Fruit fly (Drosophila melanogaster) whole organism, embryonic: ENCODE data around the gene stg.

Experiments
- CG10209 ChIP-seq: fragments of 200-800 bp; sonication (Bioruptor generic); optimal IDR thresholded peaks from 3 replicates; lab custom pipeline; 2017; ENCODE audit warnings: missing biosample characterization, mild to moderate bottlenecking, missing genetic modification characterization, missing genetic modification reagents
- CG10366 ChIP-seq: fragments of 200-800 bp; sonication (Bioruptor generic); IDR thresholded peaks from 2 replicates; pipeline ENCODE4 v1.3.6; 2022; ENCODE audit warnings: missing biosample characterization, missing genetic modification characterization
- CG10431 ChIP-seq: fragments of 200-800 bp; sonication (Bioruptor generic); optimal IDR thresholded peaks from 3 replicates; lab custom pipeline; 2018; ENCODE audit warnings: missing biosample characterization, mild to moderate bottlenecking, missing genetic modification characterization
- CG14050 ChIP-seq: fragments of 200-800 bp; sonication (Bioruptor generic); IDR thresholded peaks from 3 replicates; pipeline ENCODE4 v1.3.6; 2022; ENCODE audit warnings: missing biosample characterization, missing genetic modification characterization
- CG16813 ChIP-seq: fragments of 200-800 bp; sonication (Bioruptor generic); IDR thresholded peaks from 3 replicates; pipeline ENCODE4 v1.3.6; 2022; ENCODE audit warnings: missing biosample characterization, missing genetic modification characterization; ENCODE audit not compliant: partially characterized antibody
- CG17568 ChIP-seq: fragments of 200-800 bp; sonication (Bioruptor generic); optimal IDR thresholded peaks from 2 replicates; lab custom pipeline; 2018; ENCODE audit warnings: missing biosample characterization, mild to moderate bottlenecking, missing genetic modification characterization, moderate library complexity
- CG17612 ChIP-seq: fragments of 200-800 bp; sonication (Bioruptor generic); IDR thresholded peaks from 2 replicates; pipeline ENCODE4 v1.3.6; 2022; ENCODE audit warnings: missing biosample characterization, missing genetic modification characterization
- CG2889 ChIP-seq: fragments of 200-800 bp; sonication (Bioruptor generic); IDR thresholded peaks from 3 replicates; pipeline ENCODE4 v1.3.6; 2022; ENCODE audit warnings: missing biosample characterization, missing genetic modification characterization
- CG31388 ChIP-seq: fragments of 200-800 bp; sonication (Bioruptor generic); optimal IDR thresholded peaks from 2 replicates; lab custom pipeline; 2016; ENCODE audit warnings: missing biosample characterization, missing genetic modification characterization
- CG8765 ChIP-seq: fragments of 200-800 bp; sonication (Bioruptor generic); IDR thresholded peaks from 2 replicates; pipeline ENCODE4 v1.3.6; 2022; ENCODE audit warnings: missing biosample characterization, missing genetic modification characterization
- CG9215 ChIP-seq: fragments of 200-800 bp; sonication (Bioruptor generic); IDR thresholded peaks from 2 replicates; pipeline ENCODE4 v1.3.6; 2022; ENCODE audit warnings: missing biosample characterization, missing genetic modification characterization
- CHES-1-like ChIP-seq: fragments of 200-800 bp; sonication (Bioruptor generic); optimal IDR thresholded peaks from 2 replicates; lab custom pipeline; 2016; ENCODE audit warnings: missing biosample characterization, missing genetic modification characterization
- CTCF ChIP-seq: fragments of 200-800 bp; sonication (Bioruptor generic); optimal IDR thresholded peaks from 2 replicates; lab custom pipeline; 2017; ENCODE audit warnings: missing biosample characterization, mild to moderate bottlenecking, missing genetic modification characterization, moderate library complexity
- Dad ChIP-seq: fragments of 200-800 bp; sonication (Bioruptor generic); optimal IDR thresholded peaks from 3 replicates; lab custom pipeline; 2016; ENCODE audit warnings: missing biosample characterization, missing genetic modification characterization
- Dek ChIP-seq: fragments of 200-800 bp; sonication (Bioruptor generic); optimal IDR thresholded peaks from 3 replicates; lab custom pipeline; 2019; ENCODE audit warnings: missing biosample characterization, mild to moderate bottlenecking, missing genetic modification characterization, moderate library complexity
- Doc2 ChIP-seq: fragments of 200-800 bp; sonication (Bioruptor generic); IDR thresholded peaks from 2 replicates; pipeline ENCODE4 v1.3.6; 2022; ENCODE audit warnings: missing biosample characterization, missing genetic modification characterization
- Ets65A ChIP-seq: fragments of 200-800 bp; sonication (Bioruptor generic); peaks from one replicate; lab custom pipeline; 2016; ENCODE audit warnings: missing biosample characterization, missing genetic modification characterization
- Fer1 ChIP-seq: fragments of 200-800 bp; sonication (Bioruptor generic); optimal IDR thresholded peaks from 2 replicates; lab custom pipeline; 2017; ENCODE audit warnings: missing biosample characterization, mild to moderate bottlenecking, missing genetic modification characterization
- HmgD ChIP-seq: fragments of 200-800 bp; sonication (Bioruptor generic); optimal IDR thresholded peaks from 3 replicates; lab custom pipeline; 2016; ENCODE audit warnings: missing biosample characterization, missing genetic modification characterization
- Hmx ChIP-seq: fragments of 200-800 bp; sonication (Bioruptor generic); optimal IDR thresholded peaks from 2 replicates; lab custom pipeline; 2016; ENCODE audit warnings: missing biosample characterization, missing genetic modification characterization
- Med ChIP-seq: fragments of 200-800 bp; sonication (Bioruptor generic); peaks from one replicate; lab custom pipeline; 2016; ENCODE audit warnings: missing biosample characterization, missing genetic modification characterization, mild to moderate bottlenecking, inconsistent platforms, moderate library complexity
- Stat92E ChIP-seq, 3 experiments: fragments of >200 bp in 2 of 3; fragments of 200-800 bp in 1 of 3; sonication (Bioruptor generic) in 1 of 3; optimal IDR thresholded peaks; 2 replicates each; lab custom pipeline; 2017 to 2019; ENCODE audit warnings: missing biosample characterization in 3 of 3, missing genetic modification characterization in 3 of 3, mild to moderate bottlenecking in 1 of 3, moderate library complexity in 1 of 3
- br ChIP-seq: fragments of >200 bp; optimal IDR thresholded peaks from 2 replicates; lab custom pipeline; 2017
- cad ChIP-seq: fragments of >200 bp; optimal IDR thresholded peaks from 2 replicates; lab custom pipeline; 2017; ENCODE audit warnings: missing biosample characterization, missing genetic modification characterization
- chif ChIP-seq, 2 experiments: fragments of 200-800 bp; sonication (Bioruptor generic); optimal IDR thresholded peaks; 3 replicates each; lab custom pipeline; 2016; ENCODE audit warnings: missing biosample characterization in 2 of 2, missing genetic modification characterization in 2 of 2
- chm ChIP-seq: fragments of 200-800 bp; sonication (Bioruptor generic); IDR thresholded peaks from 2 replicates; pipeline ENCODE4 v1.3.6; 2022; ENCODE audit warnings: missing biosample characterization, missing genetic modification characterization
- croc ChIP-seq: fragments of 200-800 bp; sonication (Bioruptor generic); conservative IDR thresholded peaks from 3 replicates; pipeline ENCODE4 v1.3.6; 2022; ENCODE audit warnings: missing biosample characterization, missing genetic modification characterization
- da ChIP-seq: fragments of 200-800 bp; sonication (Bioruptor generic); optimal IDR thresholded peaks from 2 replicates; lab custom pipeline; 2016; ENCODE audit warnings: missing biosample characterization, missing genetic modification characterization
- grn ChIP-seq: fragments of 200-800 bp; sonication (Bioruptor generic); optimal IDR thresholded peaks from 3 replicates; lab custom pipeline; 2017; ENCODE audit warnings: missing biosample characterization, missing genetic modification characterization
- hbn ChIP-seq: fragments of 200-800 bp; sonication (Bioruptor generic); IDR thresholded peaks from 2 replicates; pipeline ENCODE4 v1.3.6; 2022; ENCODE audit warnings: missing biosample characterization, missing genetic modification characterization; ENCODE audit not compliant: partially characterized antibody
- kah ChIP-seq: fragments of 200-800 bp; sonication (Bioruptor generic); optimal IDR thresholded peaks from 2 replicates; lab custom pipeline; 2018; ENCODE audit warnings: missing biosample characterization, mild to moderate bottlenecking, missing genetic modification characterization
- ken ChIP-seq: fragments of 200-800 bp; sonication (Bioruptor generic); IDR thresholded peaks from 3 replicates; pipeline ENCODE4 v1.3.6; 2022; ENCODE audit warnings: missing biosample characterization, missing genetic modification characterization
- knrl ChIP-seq: fragments of 200-800 bp; sonication (Bioruptor generic); IDR thresholded peaks from 3 replicates; pipeline ENCODE4 v1.3.6; 2022; ENCODE audit warnings: missing biosample characterization, missing genetic modification characterization; ENCODE audit not compliant: partially characterized antibody
- nmo ChIP-seq: fragments of 200-800 bp; sonication (Bioruptor generic); optimal IDR thresholded peaks from 2 replicates; lab custom pipeline; 2018; ENCODE audit warnings: missing biosample characterization, mild to moderate bottlenecking, missing genetic modification characterization, moderate library complexity
- pfk ChIP-seq: fragments of 200-800 bp; sonication (Bioruptor generic); optimal IDR thresholded peaks from 2 replicates; lab custom pipeline; 2018; ENCODE audit warnings: missing biosample characterization, mild to moderate bottlenecking, missing genetic modification characterization, moderate library complexity
- ro ChIP-seq: fragments of 200-800 bp; sonication (Bioruptor generic); IDR thresholded peaks from 2 replicates; pipeline ENCODE4 v1.3.6; 2022; ENCODE audit warnings: missing biosample characterization, missing genetic modification characterization
- salm ChIP-seq: fragments of 200-800 bp; sonication (Bioruptor generic); optimal IDR thresholded peaks from 2 replicates; lab custom pipeline; 2018; ENCODE audit warnings: missing biosample characterization, mild to moderate bottlenecking, missing genetic modification characterization
- scrt ChIP-seq: fragments of 200-800 bp; sonication (Bioruptor generic); optimal IDR thresholded peaks from 2 replicates; lab custom pipeline; 2018; ENCODE audit warnings: missing biosample characterization, mild to moderate bottlenecking, missing genetic modification characterization, moderate library complexity
- vnd ChIP-seq: fragments of 200-800 bp; sonication (Bioruptor generic); IDR thresholded peaks from 3 replicates; pipeline ENCODE4 v1.3.6; 2022; ENCODE audit warnings: missing biosample characterization, missing genetic modification characterization; ENCODE audit not compliant: partially characterized antibody
- yki ChIP-seq: fragments of >200 bp; optimal IDR thresholded peaks from 3 replicates; lab custom pipeline; 2018

Gene stg

DNA sequence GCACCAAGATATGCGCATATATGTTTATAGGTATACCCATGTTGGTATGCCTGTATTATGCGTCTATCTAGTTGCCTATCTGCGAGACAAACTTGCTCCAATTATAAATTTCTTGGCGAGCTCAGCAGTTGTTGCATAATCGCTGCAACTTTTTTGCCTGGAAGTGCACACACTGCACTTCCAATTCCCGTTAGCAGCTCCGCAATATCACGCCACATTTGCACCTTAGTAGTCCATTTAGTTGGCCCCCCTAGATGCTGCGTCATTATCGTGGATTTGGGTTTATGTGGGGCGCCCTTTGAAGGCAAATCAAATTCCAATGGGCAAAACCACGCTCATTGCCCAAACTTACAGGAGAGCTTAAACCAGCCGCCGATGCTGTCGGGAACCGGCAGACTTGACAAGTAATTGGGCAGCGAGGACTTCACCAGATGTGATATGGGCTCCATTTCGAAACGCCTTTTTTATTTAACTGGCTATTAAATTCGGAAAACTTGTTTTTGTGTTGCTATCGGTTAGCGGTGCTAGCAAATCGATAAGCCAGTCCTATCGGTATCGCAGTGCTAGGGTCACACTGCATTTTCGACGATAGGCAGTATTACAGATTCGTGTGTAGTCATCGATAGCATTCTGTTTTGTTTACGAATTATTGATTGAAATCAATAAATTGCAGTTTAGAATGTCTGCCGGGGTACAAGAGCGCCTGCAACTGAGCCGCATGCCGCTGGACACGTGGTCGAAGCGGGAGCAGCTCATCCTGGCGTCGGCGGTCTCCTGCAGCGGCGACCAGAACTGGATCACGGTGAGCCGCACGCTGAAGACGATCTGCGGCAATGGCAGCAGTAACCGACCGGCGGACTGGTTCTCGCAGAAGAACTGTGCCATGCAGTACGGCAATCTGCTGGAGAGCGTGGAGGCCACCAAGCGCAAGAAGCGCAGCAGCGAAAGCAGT lies 32.4 kb downstream of the stg start, which contains the start of the genes Cisd2 and Brd8 (continued):
- TF ChIP-seq CG8765 (GFP tag; lab: Robert Waterston, UW) (no peak), hbn (GFP tag; lab: Robert Waterston, UW) (peak; percentile 88), br (lab: Kevin White, UChicago) (no peak), Stat92E (GFP tag; optimal IDR thresholded peaks at IDR 0.05; lab: Kevin White, UChicago) (peak in 1 of 3 experiments; percentile 6), HmgD (GFP tag; lab: Kevin White, UChicago) (peak; percentile 44), Fer1 (GFP tag; lab: Kevin White, UChicago) (peak; percentile 43), cad (GFP tag; lab: Kevin White, UChicago) (no peak), CG17612 (GFP tag; lab: Robert Waterston, UW) (no peak), kah (GFP tag; lab: Kevin White, UChicago) (no peak), ken (GFP tag; lab: Robert Waterston, UW) (no peak), nmo (peak; percentile 43), CHES-1-like (GFP tag; lab: Kevin White, UChicago) (peak; percentile 63)
- TF ChIP-seq, all 482 proteins: peak for 100

DNA sequence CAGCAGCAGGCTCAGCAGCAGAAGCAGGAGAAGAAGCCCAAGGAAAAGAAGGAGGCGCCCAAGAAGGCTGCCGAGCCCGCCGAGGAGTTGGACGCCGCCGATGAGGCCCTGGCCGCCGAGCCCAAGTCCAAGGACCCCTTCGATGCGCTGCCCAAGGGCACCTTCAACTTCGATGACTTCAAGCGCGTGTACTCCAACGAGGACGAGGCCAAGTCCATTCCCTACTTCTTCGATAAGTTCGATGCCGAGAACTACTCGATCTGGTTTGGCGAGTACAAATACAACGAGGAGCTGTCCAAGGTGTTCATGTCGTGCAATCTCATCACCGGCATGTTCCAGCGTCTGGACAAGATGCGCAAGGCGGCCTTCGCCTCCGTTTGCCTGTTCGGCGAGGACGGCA lies 34.4 kb downstream of the stg start:
- TF ChIP-seq knrl (GFP tag; lab: Robert Waterston, UW) (0 out of 3 replicates have a peak, but pooled peaks have one; percentile 4), croc (GFP tag; lab: Robert Waterston, UW) (no peak), CG16813 (GFP tag; lab: Robert Waterston, UW) (0 out of 3 replicates have a peak, but pooled peaks have one; percentile 37)

- TF ChIP-seq CG10431 (GFP tag; lab: Kevin White, UChicago) (no peak), yki (lab: Kevin White, UChicago) (no peak), salm (tag; lab: Kevin White, UChicago) (no peak), CG2889 (GFP tag; lab: Robert Waterston, UW) (no peak), grn (GFP tag; lab: Kevin White, UChicago) (no peak), CG17568 (GFP tag; lab: Kevin White, UChicago) (no peak), Hmx (GFP tag; lab: Kevin White, UChicago) (no peak), CG10209 (GFP tag; lab: Kevin White, UChicago) (no peak), Dek (no peak), knrl (GFP tag; lab: Robert Waterston, UW) (no peak), chif (GFP tag; optimal IDR thresholded peaks at IDR 0.05; lab: Kevin White, UChicago) (no peak), da (GFP tag; lab: Kevin White, UChicago) (no peak), CG31388 (no peak), CG10366 (no peak), CG14050 (GFP tag; lab: Robert Waterston, UW) (no peak), scrt (GFP tag; lab: Kevin White, UChicago) (no peak), chm (GFP tag; lab: Robert Waterston, UW) (peak; percentile 40; the same call in 1 of the 2 replicates), ro (GFP tag; lab: Robert Waterston, UW) (no peak), CG9215 (GFP tag; lab: Robert Waterston, UW) (no peak), pfk (GFP tag; lab: Kevin White, UChicago) (no peak), Doc2 (GFP tag; lab: Robert Waterston, UW) (no peak), vnd (GFP tag; lab: Robert Waterston, UW) (no peak), Ets65A (GFP tag; lab: Kevin White, UChicago) (peak; percentile 91), CG8765 (GFP tag; lab: Robert Waterston, UW) (no peak), Med (GFP tag; lab: Kevin White, UChicago) (peak; percentile 71), Dad (no peak), CTCF (GFP tag; lab: Kevin White, UChicago) (no peak)
Observed at dm6 chr3R:29220585-29220984, 35.0 kb downstream of the stg start.
